Fruit fly (Drosophila melanogaster) whole organism, embryonic: Measurements from ENCODE around the gene CG32087.

Source experiments
- Atf-2 ChIP-seq: fragments of 200-800 bp; sonication (Bioruptor generic); optimal IDR thresholded peaks from 2 replicates; lab custom pipeline; 2016; ENCODE audit warnings: missing biosample characterization, missing genetic modification characterization
- Atf3 ChIP-seq: fragments of 200-800 bp; sonication (Bioruptor generic); optimal IDR thresholded peaks from 3 replicates; lab custom pipeline; 2016; ENCODE audit warnings: missing biosample characterization, missing genetic modification characterization
- B-H1 ChIP-seq: fragments of 200-800 bp; sonication (Bioruptor generic); IDR thresholded peaks from 3 replicates; pipeline ENCODE4 v1.3.6; 2022; ENCODE audit warnings: missing biosample characterization, missing genetic modification characterization
- Bgb ChIP-seq: fragments of 200-800 bp; sonication (Bioruptor generic); IDR thresholded peaks from 2 replicates; pipeline ENCODE4 v1.3.6; 2022; ENCODE audit warnings: missing biosample characterization, missing genetic modification characterization; ENCODE audit not compliant: partially characterized antibody
- BtbVII ChIP-seq: fragments of 200-800 bp; sonication (Bioruptor generic); optimal IDR thresholded peaks from 3 replicates; lab custom pipeline; 2017; ENCODE audit warnings: missing biosample characterization, mild to moderate bottlenecking, missing genetic modification characterization
- CG10267 ChIP-seq: fragments of 200-800 bp; sonication (Bioruptor generic); optimal IDR thresholded peaks from 2 replicates; lab custom pipeline; 2018; ENCODE audit warnings: missing biosample characterization, mild to moderate bottlenecking, missing genetic modification characterization, moderate library complexity
- CG11723 ChIP-seq: fragments of 200-800 bp; sonication (Bioruptor generic); optimal IDR thresholded peaks from 2 replicates; lab custom pipeline; 2017; ENCODE audit warnings: missing biosample characterization, mild to moderate bottlenecking, missing genetic modification characterization
- CG13424 ChIP-seq: fragments of 200-800 bp; sonication (Bioruptor generic); optimal IDR thresholded peaks from 2 replicates; lab custom pipeline; 2019; ENCODE audit warnings: missing biosample characterization, mild to moderate bottlenecking, missing genetic modification characterization, moderate library complexity
- CG13894 ChIP-seq: fragments of 200-800 bp; sonication (Bioruptor generic); optimal IDR thresholded peaks from 3 replicates; lab custom pipeline; 2018; ENCODE audit warnings: missing biosample characterization, mild to moderate bottlenecking, missing genetic modification characterization, moderate library complexity
- CG14710 ChIP-seq: fragments of 200-800 bp; sonication (Bioruptor generic); optimal IDR thresholded peaks from 3 replicates; lab custom pipeline; 2019; ENCODE audit warnings: missing biosample characterization, mild to moderate bottlenecking, missing genetic modification characterization, moderate library complexity
- CG15269 ChIP-seq: fragments of 200-800 bp; sonication (Bioruptor generic); optimal IDR thresholded peaks from 2 replicates; lab custom pipeline; 2018; ENCODE audit warnings: missing biosample characterization, mild to moderate bottlenecking, missing genetic modification characterization, moderate library complexity
- CG1603 ChIP-seq: fragments of 200-800 bp; sonication (Bioruptor generic); optimal IDR thresholded peaks from 2 replicates; lab custom pipeline; 2019; ENCODE audit warnings: missing biosample characterization, mild to moderate bottlenecking, missing genetic modification characterization, moderate library complexity
- CG17361 ChIP-seq: fragments of 200-800 bp; sonication (Bioruptor generic); IDR thresholded peaks from 3 replicates; pipeline ENCODE4 v1.3.6; 2022; ENCODE audit warnings: missing biosample characterization, missing genetic modification characterization
- CG1792 ChIP-seq: fragments of 200-800 bp; sonication (Bioruptor generic); optimal IDR thresholded peaks from 2 replicates; lab custom pipeline; 2016; ENCODE audit warnings: missing biosample characterization, missing genetic modification characterization
- CG18764 ChIP-seq: fragments of 200-800 bp; sonication (Bioruptor generic); optimal IDR thresholded peaks from 3 replicates; lab custom pipeline; 2016; ENCODE audit warnings: missing biosample characterization, missing genetic modification characterization
- CG32532 ChIP-seq: fragments of 200-800 bp; sonication (Bioruptor generic); IDR thresholded peaks from 2 replicates; pipeline ENCODE4 v1.3.6; 2022; ENCODE audit warnings: missing biosample characterization, missing genetic modification characterization
- CG3838 ChIP-seq: fragments of 200-800 bp; sonication (Bioruptor generic); optimal IDR thresholded peaks from 3 replicates; lab custom pipeline; 2016; ENCODE audit warnings: missing biosample characterization, missing genetic modification characterization
- CG8290 ChIP-seq, 3 experiments: fragments of 200-800 bp; sonication (Bioruptor generic); optimal IDR thresholded peaks; 2 replicates each; lab custom pipeline; 2016 to 2019; ENCODE audit warnings: missing biosample characterization in 3 of 3, missing genetic modification characterization in 3 of 3, mild to moderate bottlenecking in 2 of 3, moderate library complexity in 1 of 3
- CG8924 ChIP-seq: fragments of 200-800 bp; optimal IDR thresholded peaks from 3 replicates; lab custom pipeline; 2019; ENCODE audit warnings: missing biosample characterization, mild to moderate bottlenecking, missing genetic modification characterization, moderate library complexity
- Deaf1 ChIP-seq: fragments of 200-800 bp; optimal IDR thresholded peaks from 3 replicates; lab custom pipeline; 2019; ENCODE audit warnings: missing biosample characterization, mild to moderate bottlenecking, missing genetic modification characterization, moderate library complexity
- Doc2 ChIP-seq: fragments of 200-800 bp; sonication (Bioruptor generic); IDR thresholded peaks from 2 replicates; pipeline ENCODE4 v1.3.6; 2022; ENCODE audit warnings: missing biosample characterization, missing genetic modification characterization
- Ets97D ChIP-seq: fragments of 200-800 bp; sonication (Bioruptor generic); optimal IDR thresholded peaks from 3 replicates; lab custom pipeline; 2016; ENCODE audit warnings: missing biosample characterization, missing genetic modification characterization
- Fer2 ChIP-seq: fragments of 200-800 bp; sonication (Bioruptor generic); optimal IDR thresholded peaks from 2 replicates; lab custom pipeline; 2018; ENCODE audit warnings: missing biosample characterization, mild to moderate bottlenecking, missing genetic modification characterization, moderate library complexity
- Fer3 ChIP-seq: fragments of 200-800 bp; sonication (Bioruptor generic); optimal IDR thresholded peaks from 2 replicates; lab custom pipeline; 2018; ENCODE audit warnings: missing biosample characterization, mild to moderate bottlenecking, missing genetic modification characterization, moderate library complexity
- Gsc ChIP-seq: fragments of 200-800 bp; sonication (Bioruptor generic); IDR thresholded peaks from 2 replicates; pipeline ENCODE4 v1.3.6; 2022; ENCODE audit warnings: missing biosample characterization, missing genetic modification characterization
- Hmx ChIP-seq: fragments of 200-800 bp; sonication (Bioruptor generic); optimal IDR thresholded peaks from 2 replicates; lab custom pipeline; 2016; ENCODE audit warnings: missing biosample characterization, missing genetic modification characterization
- MESR4 ChIP-seq: fragments of 200-800 bp; sonication (Bioruptor generic); optimal IDR thresholded peaks from 2 replicates; lab custom pipeline; 2018; ENCODE audit warnings: missing biosample characterization, mild to moderate bottlenecking, missing genetic modification characterization, moderate library complexity
- Meics ChIP-seq: fragments of 200-800 bp; sonication (Bioruptor generic); optimal IDR thresholded peaks from 2 replicates; lab custom pipeline; 2017; ENCODE audit warnings: missing biosample characterization, mild to moderate bottlenecking, missing genetic modification characterization
- Mrtf ChIP-seq: fragments of 200-800 bp; sonication (Bioruptor generic); IDR thresholded peaks from 3 replicates; pipeline ENCODE4 v1.3.6; 2022; ENCODE audit warnings: missing biosample characterization, missing genetic modification characterization
- Myb ChIP-seq: fragments of 200-800 bp; sonication (Bioruptor generic); optimal IDR thresholded peaks from 2 replicates; lab custom pipeline; 2016; ENCODE audit warnings: missing biosample characterization, missing genetic modification characterization
- Sin3A ChIP-seq: fragments of >200 bp; optimal IDR thresholded peaks from 2 replicates; lab custom pipeline; 2018
- Sox100B ChIP-seq: fragments of 200-800 bp; sonication (Bioruptor generic); optimal IDR thresholded peaks from 3 replicates; lab custom pipeline; 2018; ENCODE audit warnings: missing biosample characterization, mild to moderate bottlenecking, missing genetic modification characterization
- Trl ChIP-seq, 3 experiments: fragments of >200 bp in 2 of 3; fragments of 200-800 bp in 1 of 3; sonication (Bioruptor generic) in 1 of 3; optimal IDR thresholded peaks; 2 replicates in 1 of 3; 3 replicates in 2 of 3; lab custom pipeline; 2016 to 2017; ENCODE audit warnings: missing biosample characterization in 1 of 3, missing genetic modification characterization in 1 of 3
- ac ChIP-seq: fragments of 200-800 bp; sonication (Bioruptor generic); optimal IDR thresholded peaks from 3 replicates; lab custom pipeline; 2017; ENCODE audit warnings: missing biosample characterization, mild to moderate bottlenecking, missing genetic modification characterization
- cg ChIP-seq: fragments of 200-800 bp; sonication (Bioruptor generic); optimal IDR thresholded peaks from 3 replicates; lab custom pipeline; 2019; ENCODE audit warnings: missing biosample characterization, mild to moderate bottlenecking, missing genetic modification characterization, moderate library complexity
- fd3F ChIP-seq: fragments of 200-800 bp; sonication (Bioruptor generic); optimal IDR thresholded peaks from 2 replicates; lab custom pipeline; 2018; ENCODE audit warnings: missing biosample characterization, mild to moderate bottlenecking, missing genetic modification characterization, moderate library complexity
- fu2 ChIP-seq: fragments of 200-800 bp; sonication (Bioruptor generic); optimal IDR thresholded peaks from 2 replicates; lab custom pipeline; 2016; ENCODE audit warnings: missing biosample characterization, missing genetic modification characterization
- grn ChIP-seq: fragments of 200-800 bp; sonication (Bioruptor generic); optimal IDR thresholded peaks from 3 replicates; lab custom pipeline; 2017; ENCODE audit warnings: missing biosample characterization, missing genetic modification characterization
- luna ChIP-seq: fragments of 200-800 bp; sonication (Bioruptor generic); optimal IDR thresholded peaks from 2 replicates; lab custom pipeline; 2016; ENCODE audit warnings: missing biosample characterization, missing genetic modification characterization
- odd ChIP-seq: fragments of 200-800 bp; sonication (Bioruptor generic); optimal IDR thresholded peaks from 2 replicates; lab custom pipeline; 2017; ENCODE audit warnings: missing biosample characterization, mild to moderate bottlenecking, missing genetic modification characterization
- onecut ChIP-seq: fragments of 200-800 bp; sonication (Bioruptor generic); IDR thresholded peaks from 2 replicates; pipeline ENCODE4 v1.3.6; 2022; ENCODE audit warnings: missing biosample characterization, missing genetic modification characterization
- prd ChIP-seq, 3 experiments: fragments of >200 bp in 2 of 3; fragments of 200-800 bp in 1 of 3; sonication (Bioruptor generic) in 1 of 3; optimal IDR thresholded peaks in 2 of 3; IDR thresholded peaks in 1 of 3; 2 replicates in 2 of 3; 3 replicates in 1 of 3; pipeline versions ENCODE4 v1.3.6 to Lab custom; 2017 to 2022; ENCODE audit warnings: missing biosample characterization in 1 of 3, missing genetic modification characterization in 1 of 3
- ro ChIP-seq: fragments of 200-800 bp; sonication (Bioruptor generic); IDR thresholded peaks from 2 replicates; pipeline ENCODE4 v1.3.6; 2022; ENCODE audit warnings: missing biosample characterization, missing genetic modification characterization
- so ChIP-seq: fragments of 200-800 bp; sonication (Bioruptor generic); IDR thresholded peaks from 3 replicates; pipeline ENCODE4 v1.3.6; 2022; ENCODE audit warnings: missing biosample characterization, missing genetic modification characterization
- ssp ChIP-seq: fragments of 200-800 bp; sonication (Bioruptor generic); IDR thresholded peaks from 2 replicates; pipeline ENCODE4 v1.3.6; 2022; ENCODE audit warnings: missing biosample characterization, missing genetic modification characterization
- unc-4 ChIP-seq: fragments of 200-800 bp; sonication (Bioruptor generic); IDR thresholded peaks from 2 replicates; pipeline ENCODE4 v1.3.6; 2022; ENCODE audit warnings: missing biosample characterization, missing genetic modification characterization; ENCODE audit not compliant: partially characterized antibody
- z ChIP-seq: fragments of 200-800 bp; sonication (Bioruptor generic); IDR thresholded peaks from 3 replicates; pipeline ENCODE4 v1.3.6; 2022; ENCODE audit warnings: missing biosample characterization, missing genetic modification characterization

Gene CG32087

dm6 chr3L:11728147-11728546 is 3.8 kb upstream of the CG32087 start, which contains the start of gene sunn (continued):
- TF ChIP-seq Ets97D (GFP tag; lab: Kevin White, UChicago), result peak; percentile 20
- TF ChIP-seq Fer3 (tag; lab: Kevin White, UChicago), result no peak
- TF ChIP-seq CG10267 (tag; lab: Kevin White, UChicago), result peak; percentile 73
- no peak for TF ChIP-seq ro
- TF ChIP-seq CG3838 (GFP tag; lab: Kevin White, UChicago), result no peak

DNA sequence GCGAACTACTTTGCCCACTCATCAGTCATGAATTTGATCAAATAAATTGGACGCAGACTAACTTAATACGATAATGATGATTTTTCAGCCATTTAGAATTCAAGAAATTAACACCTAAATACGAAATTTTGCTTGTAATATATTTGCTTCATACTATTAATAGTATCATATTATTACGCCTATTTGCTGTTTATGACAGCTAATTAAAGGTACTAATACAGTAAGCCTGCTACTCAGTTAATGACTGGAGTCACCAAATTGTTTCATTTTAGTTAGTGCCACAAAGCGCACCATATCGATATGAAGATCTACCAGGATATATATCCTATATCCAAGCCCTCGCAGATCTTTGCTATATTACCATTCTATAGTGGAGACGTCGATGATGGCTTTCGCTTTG is 19.1 kb downstream of the CG32087 start, which contains the start of gene Gr68a:
TSS of gene Gr68a (plus strand) at position 301 of the 400 bp plus-strand sequence.
- TF ChIP-seq Atf-2 (GFP tag; lab: Kevin White, UChicago) (no peak), Mrtf (GFP tag; lab: Robert Waterston, UW) (no peak), fd3F (GFP tag; lab: Kevin White, UChicago) (no peak), BtbVII (GFP tag; lab: Kevin White, UChicago) (no peak), prd (optimal IDR thresholded peaks at IDR 0.05; lab: Kevin White, UChicago) (no peak), prd (GFP tag; IDR thresholded peaks at IDR 0.05; lab: Robert Waterston, UW) (no peak), Meics (GFP tag; lab: Kevin White, UChicago) (no peak), ssp (no peak), luna (GFP tag; lab: Kevin White, UChicago) (no peak)

- no peak for TF ChIP-seq grn (GFP tag; lab: Kevin White, UChicago)
- no peak for TF ChIP-seq CG32532 (GFP tag; lab: Robert Waterston, UW)
- TF ChIP-seq ac (GFP tag; lab: Kevin White, UChicago), result no peak
- no peak for TF ChIP-seq CG1603 (tag; lab: Kevin White, UChicago)
- no peak for TF ChIP-seq B-H1 (GFP tag; lab: Robert Waterston, UW)
- TF ChIP-seq so, result no peak
- peak; percentile 17; the same call in 1 of the 2 replicates for TF ChIP-seq Bgb (GFP tag; lab: Robert Waterston, UW)
- peak; percentile 77 for TF ChIP-seq cg (GFP tag; lab: Kevin White, UChicago)
- no peak for TF ChIP-seq CG13424 (tag; lab: Kevin White, UChicago)
- no peak for TF ChIP-seq CG8924 (tag; lab: Kevin White, UChicago)
- no peak for TF ChIP-seq Sox100B (GFP tag; lab: Kevin White, UChicago)
- TF ChIP-seq CG18764 (GFP tag; lab: Kevin White, UChicago), result no peak
- TF ChIP-seq CG11723 (GFP tag; lab: Kevin White, UChicago), result no peak
- TF ChIP-seq Doc2, result no peak
- TF ChIP-seq Deaf1, result no peak
- TF ChIP-seq CG17361 (GFP tag; lab: Robert Waterston, UW), result no peak
- TF ChIP-seq CG1792 (GFP tag; lab: Kevin White, UChicago), result no peak
- peak; percentile 69 for TF ChIP-seq onecut (GFP tag; lab: Robert Waterston, UW)
- no peak for TF ChIP-seq odd (GFP tag; lab: Kevin White, UChicago)
- peak; percentile 46 to 69 for TF ChIP-seq Trl (optimal IDR thresholded peaks at IDR 0.05; lab: Kevin White, UChicago)
- no peak for TF ChIP-seq Trl (GFP tag; optimal IDR thresholded peaks at IDR 0.05; lab: Kevin White, UChicago)
- peak; percentile 82 for TF ChIP-seq z (GFP tag; lab: Robert Waterston, UW)
- no peak for TF ChIP-seq fu2 (GFP tag; lab: Kevin White, UChicago)
- peak; percentile 10 for TF ChIP-seq CG13894
- no peak for TF ChIP-seq Hmx (GFP tag; lab: Kevin White, UChicago)
- no peak for TF ChIP-seq Fer2 (tag; lab: Kevin White, UChicago)
- TF ChIP-seq Sin3A (lab: Kevin White, UChicago), result no peak
- TF ChIP-seq CG14710, result no peak
- TF ChIP-seq CG8290 (GFP tag; optimal IDR thresholded peaks at IDR 0.05; lab: Kevin White, UChicago), result no peak
- no peak for TF ChIP-seq CG8290 (tag; optimal IDR thresholded peaks at IDR 0.05; lab: Kevin White, UChicago)
- no peak for TF ChIP-seq Myb
- no peak for TF ChIP-seq CG15269 (tag; lab: Kevin White, UChicago)
- TF ChIP-seq ro, result no peak
- TF ChIP-seq Gsc (GFP tag; lab: Robert Waterston, UW), result no peak
- TF ChIP-seq Atf3 (GFP tag; lab: Kevin White, UChicago), result no peak
- no peak for TF ChIP-seq MESR4
- TF ChIP-seq unc-4 (GFP tag; lab: Robert Waterston, UW), result no peak
Observed at dm6 chr3L:11764930-11765329, 33.0 kb downstream of the CG32087 start.
